Worm (Caenorhabditis elegans) whole organism, L1 larva: Measurements from ENCODE around the gene srj-11.

Experiments used
- C16A3.4 ChIP-seq: fragments of 150-350 bp; optimal IDR thresholded peaks from 2 replicates; lab custom pipeline; 2014; ENCODE audit warnings: missing biosample characterization, missing genetic modification characterization
- aha-1 ChIP-seq: fragments of 150-350 bp; optimal IDR thresholded peaks from 2 replicates; lab custom pipeline; 2014; ENCODE audit warnings: missing biosample characterization, missing genetic modification characterization
- alr-1 ChIP-seq: fragments of 200-800 bp; sonication (Bioruptor generic); optimal IDR thresholded peaks from 2 replicates; lab custom pipeline; 2018; ENCODE audit warnings: borderline replicate concordance, mild to moderate bottlenecking, missing genetic modification characterization, missing compliant biosample characterization
- aly-2 ChIP-seq: fragments of 150-350 bp; optimal IDR thresholded peaks from 2 replicates; lab custom pipeline; 2014; ENCODE audit warnings: missing biosample characterization, missing genetic modification characterization
- blmp-1 ChIP-seq: fragments of 150-350 bp; optimal IDR thresholded peaks from 2 replicates; lab custom pipeline; 2014; ENCODE audit warnings: missing biosample characterization, missing genetic modification characterization
- ces-1 ChIP-seq: fragments of 150-350 bp; optimal IDR thresholded peaks from 2 replicates; lab custom pipeline; 2014; ENCODE audit warnings: missing biosample characterization, missing genetic modification reagents, missing genetic modification characterization
- dpl-1 ChIP-seq, 3 experiments: fragments of 150-350 bp in 2 of 3; sonication (generic microtip) in 1 of 3; optimal IDR thresholded peaks; 2 replicates each; lab custom pipeline; 2014 to 2017; ENCODE audit warnings: missing biosample characterization in 3 of 3, missing genetic modification characterization in 3 of 3, missing genetic modification reagents in 3 of 3
- dsc-1 ChIP-seq: sonication (generic microtip); optimal IDR thresholded peaks from 2 replicates; lab custom pipeline; 2016; ENCODE audit warnings: mild to moderate bottlenecking, missing genetic modification characterization, missing compliant biosample characterization
- efl-1 ChIP-seq, 4 experiments: fragments of 150-350 bp; optimal IDR thresholded peaks in 3 of 4; peaks in 1 of 4; 1 replicate in 1 of 4; 2 replicates in 3 of 4; lab custom pipeline; 2014; ENCODE audit warnings: missing biosample characterization in 2 of 4, missing genetic modification characterization in 2 of 4, missing genetic modification reagents in 2 of 4
- efl-3 ChIP-seq: fragments of 200-800 bp; sonication (Bioruptor generic); optimal IDR thresholded peaks from 2 replicates; lab custom pipeline; 2018; ENCODE audit warnings: mild to moderate bottlenecking, missing genetic modification characterization, missing compliant biosample characterization
- elt-2 ChIP-seq: sonication (generic microtip); optimal IDR thresholded peaks from 2 replicates; lab custom pipeline; 2016; ENCODE audit warnings: missing genetic modification characterization, mild to moderate bottlenecking, inconsistent platforms, missing compliant biosample characterization, missing genetic modification reagents
- elt-3 ChIP-seq, 6 experiments: fragments of 150-350 bp in 1 of 6; sonication (generic microtip); optimal IDR thresholded peaks; 2 replicates each; lab custom pipeline; 2017 to 2018; ENCODE audit warnings: missing biosample characterization in 6 of 6, missing genetic modification characterization in 6 of 6, inconsistent platforms in 1 of 6
- ets-5 ChIP-seq: fragments of 200-800 bp; sonication (Bioruptor generic); IDR thresholded peaks from 2 replicates; pipeline ENCODE4 v1.3.6; 2022; ENCODE audit warnings: missing genetic modification characterization, missing compliant biosample characterization
- grh-1 ChIP-seq: fragments of 200-800 bp; sonication (Bioruptor generic); IDR thresholded peaks from 2 replicates; pipeline ENCODE4 v1.3.6; 2022; ENCODE audit warnings: missing genetic modification reagents, missing genetic modification characterization, missing compliant biosample characterization
- hpl-2 ChIP-seq: fragments of 150-350 bp; optimal IDR thresholded peaks from 2 replicates; lab custom pipeline; 2014; ENCODE audit warnings: missing biosample characterization, missing genetic modification reagents, missing genetic modification characterization
- irx-1 ChIP-seq: sonication (generic microtip); optimal IDR thresholded peaks from 2 replicates; lab custom pipeline; 2016; ENCODE audit warnings: missing genetic modification characterization, missing compliant biosample characterization
- jun-1 ChIP-seq: fragments of 150-350 bp; optimal IDR thresholded peaks from 2 replicates; lab custom pipeline; 2014; ENCODE audit warnings: missing biosample characterization, missing genetic modification reagents, missing genetic modification characterization
- lin-13 ChIP-seq: fragments of 150-350 bp; optimal IDR thresholded peaks from 2 replicates; lab custom pipeline; 2014; ENCODE audit warnings: missing biosample characterization, missing genetic modification reagents, missing genetic modification characterization
- lin-14 ChIP-seq: fragments of 200-800 bp; sonication (Bioruptor generic); optimal IDR thresholded peaks from 2 replicates; lab custom pipeline; 2018; ENCODE audit warnings: mild to moderate bottlenecking, missing genetic modification characterization, moderate library complexity, missing compliant biosample characterization
- lin-15B ChIP-seq: fragments of 150-350 bp; sonication (generic microtip); optimal IDR thresholded peaks from 3 replicates; lab custom pipeline; 2014; ENCODE audit warnings: missing biosample characterization, missing genetic modification characterization
- lin-35 ChIP-seq, 2 experiments: fragments of 150-350 bp; optimal IDR thresholded peaks; 2 replicates each; lab custom pipeline; 2014; ENCODE audit warnings: missing biosample characterization in 2 of 2, missing genetic modification characterization in 2 of 2, missing genetic modification reagents in 2 of 2
- lin-39 ChIP-seq: fragments of 150-350 bp; optimal IDR thresholded peaks from 2 replicates; lab custom pipeline; 2014; ENCODE audit warnings: missing biosample characterization, missing genetic modification reagents, missing genetic modification characterization
- lsy-2 ChIP-seq, 2 experiments: fragments of 150-350 bp; optimal IDR thresholded peaks; 2 replicates each; lab custom pipeline; 2014; ENCODE audit warnings: missing biosample characterization in 2 of 2, missing genetic modification characterization in 2 of 2
- mef-2 ChIP-seq: fragments of 150-350 bp; optimal IDR thresholded peaks from 2 replicates; lab custom pipeline; 2014; ENCODE audit warnings: missing biosample characterization, missing genetic modification characterization
- mep-1 ChIP-seq: fragments of 150-350 bp; optimal IDR thresholded peaks from 2 replicates; lab custom pipeline; 2014; ENCODE audit warnings: missing biosample characterization, missing genetic modification characterization
- nhr-11 ChIP-seq: fragments of 150-350 bp; optimal IDR thresholded peaks from 2 replicates; lab custom pipeline; 2014; ENCODE audit warnings: missing biosample characterization, missing genetic modification characterization
- nhr-20 ChIP-seq: sonication (generic microtip); optimal IDR thresholded peaks from 2 replicates; lab custom pipeline; 2016; ENCODE audit warnings: mild to moderate bottlenecking, missing genetic modification characterization, missing compliant biosample characterization
- nhr-237 ChIP-seq: fragments of 150-350 bp; optimal IDR thresholded peaks from 2 replicates; lab custom pipeline; 2014; ENCODE audit warnings: missing biosample characterization, missing genetic modification characterization
- nhr-28 ChIP-seq: fragments of 150-350 bp; optimal IDR thresholded peaks from 2 replicates; lab custom pipeline; 2014; ENCODE audit warnings: missing biosample characterization, missing genetic modification characterization
- nhr-47 ChIP-seq: sonication (generic microtip); optimal IDR thresholded peaks from 2 replicates; lab custom pipeline; 2016; ENCODE audit warnings: mild to moderate bottlenecking, missing genetic modification characterization, moderate library complexity, missing compliant biosample characterization
- nhr-71 ChIP-seq: sonication (generic microtip); optimal IDR thresholded peaks from 2 replicates; lab custom pipeline; 2016; ENCODE audit warnings: mild to moderate bottlenecking, missing genetic modification characterization, moderate library complexity, missing compliant biosample characterization
- nhr-77 ChIP-seq: fragments of 150-350 bp; optimal IDR thresholded peaks from 2 replicates; lab custom pipeline; 2014; ENCODE audit warnings: missing biosample characterization, missing genetic modification characterization
- nhr-85 ChIP-seq: sonication (generic microtip); peaks from one replicate; lab custom pipeline; 2016; ENCODE audit warnings: missing genetic modification characterization, inconsistent platforms, missing compliant biosample characterization
- nhr-90 ChIP-seq: sonication (generic microtip); optimal IDR thresholded peaks from 2 replicates; lab custom pipeline; 2016; ENCODE audit warnings: mild to moderate bottlenecking, missing genetic modification characterization, missing compliant biosample characterization; ENCODE audit not compliant: poor library complexity
- rnt-1 ChIP-seq: sonication (generic microtip); optimal IDR thresholded peaks from 2 replicates; lab custom pipeline; 2016; ENCODE audit warnings: mild to moderate bottlenecking, missing genetic modification characterization, moderate library complexity, missing compliant biosample characterization
- skn-1 ChIP-seq: fragments of 150-350 bp; optimal IDR thresholded peaks from 2 replicates; lab custom pipeline; 2014; ENCODE audit warnings: missing biosample characterization, missing genetic modification characterization
- snpc-4 ChIP-seq: fragments of 150-350 bp; optimal IDR thresholded peaks from 2 replicates; lab custom pipeline; 2014; ENCODE audit warnings: missing biosample characterization, missing genetic modification characterization
- snu-23 ChIP-seq: sonication (generic microtip); optimal IDR thresholded peaks from 2 replicates; lab custom pipeline; 2016; ENCODE audit warnings: missing genetic modification characterization, missing compliant biosample characterization
- swsn-7 ChIP-seq: sonication (generic microtip); optimal IDR thresholded peaks from 2 replicates; lab custom pipeline; 2016; ENCODE audit warnings: missing genetic modification characterization, missing compliant biosample characterization
- tbx-2 ChIP-seq: sonication (generic microtip); optimal IDR thresholded peaks from 2 replicates; lab custom pipeline; 2016; ENCODE audit warnings: missing genetic modification characterization, missing compliant biosample characterization
- tlp-1 ChIP-seq: fragments of 150-350 bp; optimal IDR thresholded peaks from 2 replicates; lab custom pipeline; 2014; ENCODE audit warnings: missing biosample characterization, missing genetic modification characterization
- unc-86 ChIP-seq: sonication (generic microtip); optimal IDR thresholded peaks from 2 replicates; lab custom pipeline; 2016; ENCODE audit warnings: missing genetic modification characterization, missing compliant biosample characterization
- vab-15 ChIP-seq: sonication (generic microtip); optimal IDR thresholded peaks from 2 replicates; lab custom pipeline; 2017; ENCODE audit warnings: missing genotype, mild to moderate bottlenecking, missing genetic modification characterization, missing compliant biosample characterization
- xbp-1 ChIP-seq: sonication (generic microtip); optimal IDR thresholded peaks from 2 replicates; lab custom pipeline; 2016; ENCODE audit warnings: missing genetic modification characterization, missing compliant biosample characterization
- zag-1 ChIP-seq: fragments of 150-350 bp; optimal IDR thresholded peaks from 2 replicates; lab custom pipeline; 2014; ENCODE audit warnings: missing biosample characterization, missing genetic modification characterization
- ztf-11 ChIP-seq, 2 experiments: sonication (generic microtip); optimal IDR thresholded peaks; 2 replicates each; lab custom pipeline; 2016 to 2017; ENCODE audit warnings: missing genetic modification characterization in 2 of 2, missing biosample characterization in 1 of 2, missing compliant biosample characterization in 1 of 2

The srj-11 gene

DNA sequence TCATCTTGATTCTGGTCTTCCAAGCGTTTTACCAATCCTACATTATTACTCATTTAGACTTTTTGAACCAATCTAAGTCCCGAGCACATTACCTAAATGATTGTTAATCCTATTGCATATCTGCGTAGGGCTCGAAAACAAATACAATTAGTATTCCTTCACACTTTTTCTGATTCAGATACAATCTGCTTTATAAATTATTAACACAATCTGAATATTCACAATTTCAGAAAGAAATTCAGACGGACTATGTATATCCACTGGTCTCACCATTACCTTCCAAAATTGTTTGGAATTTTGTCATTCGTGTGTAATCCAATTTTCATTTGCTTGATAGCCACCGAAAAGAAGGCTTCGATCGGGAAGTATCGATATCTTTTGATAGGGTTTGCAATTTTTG lies at the start of gene srj-11:
srj-11 (plus strand) TSS at position 250 of the 400 bp plus-strand sequence.
- TF ChIP-seq efl-3 (GFP tag; lab: Kevin White, UChicago) (no peak), nhr-20 (tag; lab: Kevin White, UChicago) (no peak), lin-39 (tag; lab: Kevin White, UChicago) (no peak), grh-1 (GFP tag; lab: Robert Waterston, UW) (no peak), nhr-77 (tag; lab: Kevin White, UChicago) (no peak), aly-2 (tag; lab: Kevin White, UChicago) (no peak), ets-5 (GFP tag; lab: Robert Waterston, UW) (no peak), nhr-90 (tag; lab: Kevin White, UChicago) (no peak), alr-1 (tag; lab: Kevin White, UChicago) (no peak), dpl-1 (GFP tag; optimal IDR thresholded peaks at IDR 0.05; lab: Kevin White, UChicago) (no peak), ztf-11 (tag; optimal IDR thresholded peaks at IDR 0.05; lab: Kevin White, UChicago) (no peak), ces-1 (GFP tag; lab: Kevin White, UChicago) (no peak)

DNA sequence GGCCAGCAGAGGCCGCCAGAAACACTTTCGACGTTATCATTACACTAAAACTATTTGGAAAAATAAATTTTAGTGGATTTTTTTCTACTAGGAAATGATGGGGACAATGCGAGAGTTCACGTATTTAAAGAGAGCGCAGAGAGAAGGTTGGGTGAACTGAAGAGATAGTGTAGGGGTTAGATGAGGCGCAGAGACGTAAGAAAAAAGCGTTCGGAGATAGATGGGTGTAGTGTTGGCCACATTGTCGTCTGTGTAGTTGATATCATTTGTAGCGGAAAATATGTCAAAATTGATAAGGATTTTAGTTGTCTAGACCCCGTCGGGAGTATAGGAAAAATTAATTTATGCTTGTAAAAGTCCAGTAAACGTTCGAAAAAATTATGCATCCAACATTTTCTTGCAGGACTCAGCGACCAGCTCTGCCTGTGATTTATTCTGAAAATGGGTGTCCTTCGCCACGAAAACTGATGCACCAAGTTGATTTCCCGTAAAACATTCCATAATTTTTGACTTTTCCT lies 48.1 kb upstream of the srj-11 start, which contains the start of the genes Y73C8B.3 and Y73C8B.9:
Y73C8B.3 (minus strand) TSS at position 147 of the 518 bp plus-strand sequence.
Y73C8B.9 (plus strand) TSS at position 468 of the 518 bp plus-strand sequence.
- TF ChIP-seq dsc-1 (tag; lab: Kevin White, UChicago), result no peak
- TF ChIP-seq vab-15 (tag; lab: Kevin White, UChicago), result no peak
- peak; percentile 9 to 11 for TF ChIP-seq efl-1 (optimal IDR thresholded peaks at IDR 0.05; lab: Kevin White, UChicago)
- no peak for TF ChIP-seq efl-1 (GFP tag; optimal IDR thresholded peaks at IDR 0.05 in 1 of 2; lab: Kevin White, UChicago)
- no peak for TF ChIP-seq zag-1 (tag; lab: Kevin White, UChicago)
- TF ChIP-seq elt-2 (tag; lab: Kevin White, UChicago), result peak; percentile 73
- peak; percentile 29 for TF ChIP-seq nhr-20 (tag; lab: Kevin White, UChicago)
- peak; percentile 14 for TF ChIP-seq rnt-1 (tag; lab: Kevin White, UChicago)
- TF ChIP-seq unc-86 (tag; lab: Kevin White, UChicago), result no peak
- TF ChIP-seq nhr-47 (tag; lab: Kevin White, UChicago), result no peak
- TF ChIP-seq nhr-85 (tag; lab: Kevin White, UChicago), result peak; percentile 42
- no peak for TF ChIP-seq nhr-11
- peak in 2 of 6 experiments; percentile 35 to 65 for TF ChIP-seq elt-3 (tag; optimal IDR thresholded peaks at IDR 0.05; lab: Kevin White, UChicago)
- peak; percentile 32 for TF ChIP-seq snu-23
- TF ChIP-seq lin-15B (tag; lab: Kevin White, UChicago), result no peak
- TF ChIP-seq jun-1, result no peak
- peak; percentile 33 for TF ChIP-seq nhr-90 (tag; lab: Kevin White, UChicago)
- TF ChIP-seq, all 84 proteins: peak for 8

DNA sequence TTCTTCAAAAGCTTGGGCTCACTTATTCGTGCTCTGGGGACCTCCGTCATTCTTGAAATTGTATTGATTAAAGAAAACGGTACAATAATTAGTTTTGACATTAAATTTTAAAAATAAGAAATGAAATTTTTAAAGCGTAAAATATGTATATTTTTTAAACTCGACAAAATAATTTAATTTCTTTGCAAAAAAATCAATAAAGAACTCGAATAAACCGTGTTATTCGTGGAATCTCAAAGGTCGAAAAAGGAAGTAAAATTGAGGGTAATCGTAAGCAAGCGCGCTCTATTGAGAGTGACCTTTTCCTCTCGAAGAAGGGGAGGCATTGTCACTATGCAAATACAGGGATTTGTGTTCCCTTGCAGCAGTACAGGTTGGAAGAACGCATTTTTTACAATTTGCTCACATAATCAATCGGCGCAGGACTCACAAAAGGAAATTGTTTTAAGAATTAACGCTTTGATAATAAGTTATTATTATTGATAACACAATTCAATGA lies 46.2 kb upstream of the srj-11 start, which contains the start of gene Y73C8B.2:
Y73C8B.2 (minus strand) TSS at position 51 of the 499 bp plus-strand sequence.
- TF ChIP-seq mep-1 (tag; lab: Kevin White, UChicago) (peak; percentile 45), nhr-28 (no peak), lin-14 (GFP tag; lab: Kevin White, UChicago) (peak; percentile 76), lin-35 (GFP tag; optimal IDR thresholded peaks at IDR 0.05; lab: Kevin White, UChicago) (peak; percentile 19 to 59), nhr-47 (tag; lab: Kevin White, UChicago) (peak; percentile 9), nhr-20 (tag; lab: Kevin White, UChicago) (peak; percentile 31), nhr-11 (no peak), snu-23 (peak; percentile 28), nhr-237 (tag; lab: Kevin White, UChicago) (no peak), lin-13 (GFP tag; lab: Kevin White, UChicago) (no peak), snpc-4 (tag; lab: Kevin White, UChicago) (no peak), tbx-2 (tag; lab: Kevin White, UChicago) (peak; percentile 28), lin-39 (tag; lab: Kevin White, UChicago) (no peak), nhr-85 (tag; lab: Kevin White, UChicago) (peak; percentile 45), irx-1 (tag; lab: Kevin White, UChicago) (peak; percentile 3), blmp-1 (tag; lab: Kevin White, UChicago) (peak; percentile 42), nhr-77 (tag; lab: Kevin White, UChicago) (no peak), efl-1 (optimal IDR thresholded peaks at IDR 0.05; lab: Kevin White, UChicago) (peak; percentile 17 to 35), efl-1 (GFP tag; optimal IDR thresholded peaks at IDR 0.05 in 1 of 2; lab: Kevin White, UChicago) (peak; percentile 31 to 45), tlp-1 (tag; lab: Kevin White, UChicago) (no peak), xbp-1 (tag; lab: Kevin White, UChicago) (no peak), swsn-7 (tag; lab: Kevin White, UChicago) (no peak), C16A3.4 (tag; lab: Kevin White, UChicago) (peak; percentile 22), skn-1 (peak; percentile 11), lsy-2 (tag; optimal IDR thresholded peaks at IDR 0.05; lab: Kevin White, UChicago) (peak in 1 of 2 experiments; percentile 45), aha-1 (tag; lab: Kevin White, UChicago) (no peak), lin-15B (tag; lab: Kevin White, UChicago) (peak; percentile 23), hpl-2 (GFP tag; lab: Kevin White, UChicago) (no peak), mef-2 (tag; lab: Kevin White, UChicago) (no peak), nhr-71 (peak; percentile 39)
